Worm (Caenorhabditis elegans): ENCODE data around the gene C33E10.1.

Gene C33E10.1

ce11 chrX:17294019-17294418, 11.0 kb upstream of the C33E10.1 start:
- TF ChIP-seq tbp1 (GFP tag; optimal IDR thresholded peaks at IDR 0.05) = no peak
- no peak for TF ChIP-seq bed-1 (GFP tag; IDR thresholded peaks at IDR 0.05)
- TF ChIP-seq hrde-1 (tag; optimal IDR thresholded peaks at IDR 0.05; ENCODE audit: borderline replicate concordance) = no peak
- TF ChIP-seq K11D2.4 (GFP tag; IDR thresholded peaks at IDR 0.05) = no peak
- TF ChIP-seq Y53F4B.3 (GFP tag; IDR thresholded peaks at IDR 0.05) = no peak
- no peak for TF ChIP-seq lin-54 (GFP tag; optimal IDR thresholded peaks at IDR 0.05)
- no peak for TF ChIP-seq B0035.1 (tag; optimal IDR thresholded peaks at IDR 0.05)
- TF ChIP-seq ceh-79 (tag; optimal IDR thresholded peaks at IDR 0.05) = no peak
- no peak for TF ChIP-seq nhr-120 (GFP tag; IDR thresholded peaks at IDR 0.05)
- no peak for TF ChIP-seq nhr-27 (tag; optimal IDR thresholded peaks at IDR 0.05)
- no peak for TF ChIP-seq zfh-2 (GFP tag; conservative IDR thresholded peaks at IDR 0.05)

- no peak for TF ChIP-seq B0035.1 (tag; optimal IDR thresholded peaks at IDR 0.05)
- TF ChIP-seq pha-4 (tag; optimal IDR thresholded peaks at IDR 0.05) = no peak
- TF ChIP-seq madf-3 (GFP tag; IDR thresholded peaks at IDR 0.05) = no peak
- TF ChIP-seq ZK185.1 (tag; optimal IDR thresholded peaks at IDR 0.05; ENCODE audit: poor library complexity, severe bottlenecking) = no peak
- TF ChIP-seq dpff-1 (tag; optimal IDR thresholded peaks at IDR 0.05) = no peak
- no peak for TF ChIP-seq madf-6 (GFP tag; IDR thresholded peaks at IDR 0.05)
- no peak for TF ChIP-seq ceh-91 (GFP tag; IDR thresholded peaks at IDR 0.05)
- no peak for TF ChIP-seq snpc-3.4 (tag; optimal IDR thresholded peaks at IDR 0.05)
- TF ChIP-seq lin-54 (GFP tag; optimal IDR thresholded peaks at IDR 0.05) = no peak
- TF ChIP-seq T26A5.8 (tag; optimal IDR thresholded peaks at IDR 0.05) = no peak
- TF ChIP-seq aptf-3 (GFP tag; IDR thresholded peaks at IDR 0.05) = no peak
- TF ChIP-seq ets-4 (GFP tag; optimal IDR thresholded peaks at IDR 0.05) = no peak
- TF ChIP-seq sea-2 (GFP tag; IDR thresholded peaks at IDR 0.05) = no peak
- no peak for TF ChIP-seq ztf-22 (GFP tag; optimal IDR thresholded peaks at IDR 0.05)
Observed at ce11 chrX:17294728-17295127, 10.3 kb upstream of the C33E10.1 start, which contains the start of gene C33E10.8. TSS of gene C33E10.8 (minus strand) at chrX:17294828.

DNA sequence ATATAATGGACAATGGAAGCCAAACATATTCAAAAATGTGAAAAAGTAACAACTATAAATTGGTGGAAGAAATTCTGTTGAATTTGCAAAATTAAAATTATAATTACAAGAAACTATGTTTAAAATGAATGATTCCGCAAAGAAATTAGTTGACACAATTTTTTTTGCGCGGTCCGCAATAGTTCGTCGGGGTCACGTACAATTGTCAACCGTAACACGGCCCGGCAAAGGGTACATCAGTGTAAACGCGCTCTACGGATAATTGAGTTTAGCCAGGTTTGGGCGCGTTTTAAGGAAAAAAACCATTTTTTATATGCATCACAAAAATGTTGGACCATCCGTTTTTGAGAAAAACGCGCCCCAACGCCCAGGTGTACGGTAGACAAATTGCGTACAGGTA, 7.6 kb upstream of the C33E10.1 start:
- TF ChIP-seq hmg-1.2 (GFP tag; IDR thresholded peaks at IDR 0.05) = peak; percentile 21; the same call in 1 of the 2 replicates
- TF ChIP-seq unc-62 (GFP tag; optimal IDR thresholded peaks at IDR 0.05) = no peak
- TF ChIP-seq mcd-1 (GFP tag; IDR thresholded peaks at IDR 0.05) = peak; percentile 69

ce11 chrX:17300735-17301134, 4.3 kb upstream of the C33E10.1 start:
- no peak for TF ChIP-seq ceh-79 (tag; optimal IDR thresholded peaks at IDR 0.05)
- no peak for TF ChIP-seq B0019.2 (GFP tag; conservative IDR thresholded peaks at IDR 0.05)
- TF ChIP-seq F52B5.7 (tag; optimal IDR thresholded peaks at IDR 0.05) = no peak
- TF ChIP-seq Y95B8A.8 (GFP tag; IDR thresholded peaks at IDR 0.05) = no peak
- TF ChIP-seq cebp-2 (GFP tag; IDR thresholded peaks at IDR 0.05) = no peak
- no peak for TF ChIP-seq bed-1 (GFP tag; IDR thresholded peaks at IDR 0.05)
- no peak for TF ChIP-seq Y53G8AR.9 (GFP tag; conservative IDR thresholded peaks at IDR 0.05)
- peak; percentile 32; the same call in 1 of the 2 replicates for TF ChIP-seq hmg-1.2 (GFP tag; IDR thresholded peaks at IDR 0.05)
- TF ChIP-seq sea-2 (GFP tag; IDR thresholded peaks at IDR 0.05) = no peak
- no peak for TF ChIP-seq mcd-1 (GFP tag; IDR thresholded peaks at IDR 0.05)
- TF ChIP-seq efl-1 (GFP tag; optimal IDR thresholded peaks at IDR 0.05) = no peak
- TF ChIP-seq snpc-4 (GFP tag; optimal IDR thresholded peaks at IDR 0.05) = no peak
- peak in 2 of 4 experiments; percentile 88 to 90 for TF ChIP-seq snpc-4 (tag; optimal IDR thresholded peaks at IDR 0.05)
- no peak for TF ChIP-seq snpc-1.3 (tag; optimal IDR thresholded peaks at IDR 0.05; ENCODE audit: insufficient read depth)

All from whole organism, young adult.